In the genomic region with DNA sequence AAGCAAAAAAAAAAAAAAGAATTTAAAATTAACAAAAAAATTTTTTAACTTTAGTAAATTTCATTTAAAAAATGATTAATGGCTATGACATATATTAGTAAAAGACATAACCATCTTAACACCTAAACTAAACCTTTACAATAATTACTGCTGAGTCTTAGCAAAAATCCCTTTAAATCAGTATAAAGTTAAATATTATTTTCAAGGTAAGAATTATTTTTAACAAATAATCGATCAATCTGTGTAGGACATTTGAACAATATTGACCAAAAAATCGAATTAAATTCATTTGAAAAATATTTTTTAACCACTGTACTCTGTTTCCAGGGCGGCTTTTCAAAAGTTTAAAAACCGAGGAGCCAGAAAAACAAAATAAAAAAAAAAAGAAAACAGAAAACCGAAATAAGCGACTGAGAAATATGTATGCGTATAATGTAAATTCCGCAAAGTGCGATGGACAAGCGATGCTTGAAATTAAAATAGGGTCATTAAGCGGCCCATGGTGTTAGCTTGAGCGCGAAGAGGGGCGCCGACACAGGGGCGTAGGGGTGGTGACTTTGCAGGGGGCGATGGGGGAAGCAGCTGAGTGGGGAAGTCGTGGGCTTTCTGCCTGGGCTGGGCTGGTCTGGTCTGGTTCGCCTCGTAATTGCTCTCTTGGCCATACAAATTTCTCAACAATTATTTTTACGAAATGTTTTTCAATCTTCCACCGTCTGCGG, we compare ENCODE assay signal across 4 fruit fly cellular contexts.
TF ChIP-seq lines count a peak whose summit lies in the region.

No protein-coding gene starts in this region.

- no peak for TF ChIP-seq CTCF in whole organism, embryonic (GFP tag; optimal IDR thresholded peaks at IDR 0.05; lab: Kevin White, UChicago)

TF ChIP-seq in whole organism, embryonic, 481 proteins besides CTCF, POLR2A, EP300 and RAD21 (continues in another document):
- TF ChIP-seq CG9437 (GFP tag; optimal IDR thresholded peaks at IDR 0.05; lab: Kevin White, UChicago), result peak; percentile 53
- no peak for TF ChIP-seq CG3407 (GFP tag; optimal IDR thresholded peaks at IDR 0.05; lab: Kevin White, UChicago)
- peak; percentile 19 for TF ChIP-seq Oli (tag; optimal IDR thresholded peaks at IDR 0.05; lab: Kevin White, UChicago)
- peak; percentile 18 for TF ChIP-seq CG17829 (tag; optimal IDR thresholded peaks at IDR 0.05; lab: Kevin White, UChicago)
- 0 out of 3 replicates have a peak, but pooled peaks have one; percentile 21 for TF ChIP-seq tgo (GFP tag; IDR thresholded peaks at IDR 0.05; lab: Robert Waterston, UW)
- TF ChIP-seq ttk (GFP tag; IDR thresholded peaks at IDR 0.05; lab: Robert Waterston, UW), result 0 out of 2 replicates have a peak, but pooled peaks have one; percentile 11
- no peak for TF ChIP-seq CG2129 (GFP tag; IDR thresholded peaks at IDR 0.05; lab: Robert Waterston, UW; ENCODE audit: partially characterized antibody)
- TF ChIP-seq CG10565 (GFP tag; optimal IDR thresholded peaks at IDR 0.05; lab: Kevin White, UChicago), result no peak
- TF ChIP-seq CG6689 (GFP tag; IDR thresholded peaks at IDR 0.05; lab: Robert Waterston, UW), result no peak; the same call in 1 of the 2 replicates
- no peak for TF ChIP-seq jigr1 (GFP tag; IDR thresholded peaks at IDR 0.05; lab: Robert Waterston, UW)
- TF ChIP-seq Dfd (GFP tag; optimal IDR thresholded peaks at IDR 0.05; lab: Kevin White, UChicago), result no peak
- TF ChIP-seq Aef1 (GFP tag; IDR thresholded peaks at IDR 0.05; lab: Robert Waterston, UW), result no peak
- TF ChIP-seq CG14710 (tag; optimal IDR thresholded peaks at IDR 0.05; lab: Kevin White, UChicago), result peak; percentile 12
- TF ChIP-seq otp (GFP tag; IDR thresholded peaks at IDR 0.05; lab: Robert Waterston, UW), result 0 out of 3 replicates have a peak, but pooled peaks have one; percentile 16
- TF ChIP-seq rib (GFP tag; IDR thresholded peaks at IDR 0.05; lab: Robert Waterston, UW), result 0 out of 2 replicates have a peak, but pooled peaks have one; percentile 14
- TF ChIP-seq Nf-YA (GFP tag; IDR thresholded peaks at IDR 0.05; lab: Robert Waterston, UW), result 0 out of 2 replicates have a peak, but pooled peaks have one; percentile 13
- no peak for TF ChIP-seq CG9215 (GFP tag; IDR thresholded peaks at IDR 0.05; lab: Robert Waterston, UW)
- no peak for TF ChIP-seq Poxn (GFP tag; IDR thresholded peaks at IDR 0.05; lab: Robert Waterston, UW)
- no peak for TF ChIP-seq CG8765 (GFP tag; IDR thresholded peaks at IDR 0.05; lab: Robert Waterston, UW)

TF ChIP-seq in whole organism, prepupa, 60 proteins besides CTCF, POLR2A, EP300 and RAD21 (continues in another document):
- TF ChIP-seq Ets96B (tag; optimal IDR thresholded peaks at IDR 0.05; lab: Kevin White, UChicago), result no peak
- TF ChIP-seq Blimp-1 (GFP tag; optimal IDR thresholded peaks at IDR 0.05; lab: Kevin White, UChicago), result peak; percentile 32
- no peak for TF ChIP-seq CG7368 (GFP tag; optimal IDR thresholded peaks at IDR 0.05; lab: Kevin White, UChicago)
- TF ChIP-seq CG11294 (GFP tag; IDR thresholded peaks at IDR 0.05; lab: Robert Waterston, UW), result no peak
- peak; percentile 41 for TF ChIP-seq acj6 (GFP tag; optimal IDR thresholded peaks at IDR 0.05; lab: Kevin White, UChicago)
- TF ChIP-seq Sox15 (GFP tag; optimal IDR thresholded peaks at IDR 0.05; lab: Kevin White, UChicago), result peak; percentile 30
- TF ChIP-seq CG6276 (GFP tag; optimal IDR thresholded peaks at IDR 0.05; lab: Kevin White, UChicago), result no peak
- no peak for TF ChIP-seq CG6792 (GFP tag; optimal IDR thresholded peaks at IDR 0.05; lab: Kevin White, UChicago)
- no peak for TF ChIP-seq CG32006 (GFP tag; optimal IDR thresholded peaks at IDR 0.05; lab: Kevin White, UChicago)
- TF ChIP-seq Eip78C (GFP tag; lab: Kevin White, UChicago), result peak; percentile 96
- TF ChIP-seq Sox14 (GFP tag; optimal IDR thresholded peaks at IDR 0.05; lab: Kevin White, UChicago), result no peak
- TF ChIP-seq Eip93F (GFP tag; optimal IDR thresholded peaks at IDR 0.05; lab: Kevin White, UChicago), result no peak
- peak; percentile 8 for TF ChIP-seq CG11902 (GFP tag; optimal IDR thresholded peaks at IDR 0.05; lab: Kevin White, UChicago)
- TF ChIP-seq CG15336 (GFP tag; IDR thresholded peaks at IDR 0.05; lab: Robert Waterston, UW), result no peak
- peak; percentile 17 for TF ChIP-seq CG10631 (GFP tag; optimal IDR thresholded peaks at IDR 0.05; lab: Kevin White, UChicago)
- peak; percentile 45 for TF ChIP-seq net (GFP tag; optimal IDR thresholded peaks at IDR 0.05; lab: Kevin White, UChicago)
- peak; percentile 50 for TF ChIP-seq cyc (GFP tag; optimal IDR thresholded peaks at IDR 0.05; lab: Kevin White, UChicago)
- no peak for TF ChIP-seq CG6854 (GFP tag; optimal IDR thresholded peaks at IDR 0.05; lab: Kevin White, UChicago)
- no peak for TF ChIP-seq Gug (GFP tag; IDR thresholded peaks at IDR 0.05; lab: Robert Waterston, UW)
- peak; percentile 64 for TF ChIP-seq CG8632 (GFP tag; optimal IDR thresholded peaks at IDR 0.05; lab: Kevin White, UChicago)
- no peak for TF ChIP-seq CG1621 (tag; optimal IDR thresholded peaks at IDR 0.05; lab: Kevin White, UChicago)
- TF ChIP-seq Lpt (GFP tag; optimal IDR thresholded peaks at IDR 0.05; lab: Kevin White, UChicago), result no peak

TF ChIP-seq in whole organism, pupa, 21 proteins besides CTCF, POLR2A, EP300 and RAD21:
- TF ChIP-seq CG4496 (GFP tag; IDR thresholded peaks at IDR 0.05; lab: Robert Waterston, UW), result peak; percentile 23; the same call in 1 of the 3 replicates
- no peak for TF ChIP-seq CG10348 (GFP tag; IDR thresholded peaks at IDR 0.05; lab: Robert Waterston, UW)
- TF ChIP-seq CG12605 (GFP tag; IDR thresholded peaks at IDR 0.05; lab: Robert Waterston, UW), result no peak
- TF ChIP-seq fd96Ca (GFP tag; IDR thresholded peaks at IDR 0.05; lab: Robert Waterston, UW), result peak; percentile 65; the same call in 1 of the 3 replicates
- no peak for TF ChIP-seq CG34367 (tag; optimal IDR thresholded peaks at IDR 0.05; lab: Kevin White, UChicago)
- TF ChIP-seq CG8301 (tag; optimal IDR thresholded peaks at IDR 0.05; lab: Kevin White, UChicago), result no peak
- TF ChIP-seq CG15710 (tag; optimal IDR thresholded peaks at IDR 0.05; lab: Kevin White, UChicago), result no peak
- no peak for TF ChIP-seq CG14655 (GFP tag; optimal IDR thresholded peaks at IDR 0.05; lab: Kevin White, UChicago)
- no peak for TF ChIP-seq Ets98B (GFP tag; IDR thresholded peaks at IDR 0.05; lab: Robert Waterston, UW)
- TF ChIP-seq CG13204 (GFP tag; optimal IDR thresholded peaks at IDR 0.05; lab: Kevin White, UChicago), result no peak
- no peak for TF ChIP-seq D1 (tag; optimal IDR thresholded peaks at IDR 0.05; lab: Kevin White, UChicago)
- no peak for TF ChIP-seq Pif1B (GFP tag; optimal IDR thresholded peaks at IDR 0.05; lab: Kevin White, UChicago)
- no peak for TF ChIP-seq Pif1A (GFP tag; optimal IDR thresholded peaks at IDR 0.05; lab: Kevin White, UChicago)
- peak; percentile 5 for TF ChIP-seq CG9948 (tag; optimal IDR thresholded peaks at IDR 0.05; lab: Kevin White, UChicago)
- TF ChIP-seq CG8159 (tag; optimal IDR thresholded peaks at IDR 0.05; lab: Kevin White, UChicago), result peak; percentile 36
- TF ChIP-seq rn (GFP tag; IDR thresholded peaks at IDR 0.05; lab: Robert Waterston, UW), result no peak
- TF ChIP-seq Snoo (tag; optimal IDR thresholded peaks at IDR 0.05; lab: Kevin White, UChicago), result peak; percentile 61
- no peak for TF ChIP-seq EcR (GFP tag; optimal IDR thresholded peaks at IDR 0.05; lab: Kevin White, UChicago)
- TF ChIP-seq CG32121 (GFP tag; IDR thresholded peaks at IDR 0.05; lab: Robert Waterston, UW), result no peak
- TF ChIP-seq CG17806 (tag; optimal IDR thresholded peaks at IDR 0.05; lab: Kevin White, UChicago), result no peak
- no peak for TF ChIP-seq gl (tag; optimal IDR thresholded peaks at IDR 0.05; lab: Kevin White, UChicago)

TF ChIP-seq in whole organism, wandering third instar larva, 38 proteins besides CTCF, POLR2A, EP300 and RAD21 (continues in another document):
- TF ChIP-seq Sp1 (GFP tag; optimal IDR thresholded peaks at IDR 0.05; lab: Kevin White, UChicago) (peak; percentile 55), Vsx2 (GFP tag; optimal IDR thresholded peaks at IDR 0.05; lab: Kevin White, UChicago; ENCODE audit: partially characterized antibody) (no peak), pan (optimal IDR thresholded peaks at IDR 0.05; lab: Kevin White, UChicago) (no peak), dmrt93B (GFP tag; optimal IDR thresholded peaks at IDR 0.05; lab: Kevin White, UChicago) (peak; percentile 9), OdsH (GFP tag; optimal IDR thresholded peaks at IDR 0.05; lab: Kevin White, UChicago) (peak; percentile 57), Myc (optimal IDR thresholded peaks at IDR 0.05; lab: Kevin White, UChicago) (no peak), HLH106 (tag; optimal IDR thresholded peaks at IDR 0.05; lab: Kevin White, UChicago) (peak; percentile 46), CG32264 (GFP tag; optimal IDR thresholded peaks at IDR 0.05; lab: Kevin White, UChicago) (no peak), dsf (GFP tag; optimal IDR thresholded peaks at IDR 0.05; lab: Kevin White, UChicago; ENCODE audit: borderline replicate concordance) (no peak), GATAd (GFP tag; optimal IDR thresholded peaks at IDR 0.05; lab: Kevin White, UChicago) (no peak), N (GFP tag; optimal IDR thresholded peaks at IDR 0.05; lab: Kevin White, UChicago) (no peak), ey (GFP tag; optimal IDR thresholded peaks at IDR 0.05; lab: Kevin White, UChicago) (no peak), woc (GFP tag; optimal IDR thresholded peaks at IDR 0.05; lab: Kevin White, UChicago) (peak; percentile 53), h (GFP tag; optimal IDR thresholded peaks at IDR 0.05; lab: Kevin White, UChicago) (peak; percentile 17), Dfd (GFP tag; optimal IDR thresholded peaks at IDR 0.05; lab: Kevin White, UChicago) (no peak), lola (GFP tag; optimal IDR thresholded peaks at IDR 0.05; lab: Kevin White, UChicago) (no peak), Abd-B (GFP tag; optimal IDR thresholded peaks at IDR 0.05; lab: Kevin White, UChicago) (no peak), foxo (GFP tag; optimal IDR thresholded peaks at IDR 0.05; lab: Kevin White, UChicago) (peak in 1 of 2 experiments; percentile 31), Hr83 (GFP tag; optimal IDR thresholded peaks at IDR 0.05; lab: Kevin White, UChicago; ENCODE audit: poor library complexity, severe bottlenecking) (no peak), usp (GFP tag; optimal IDR thresholded peaks at IDR 0.05; lab: Kevin White, UChicago) (no peak), psq (GFP tag; optimal IDR thresholded peaks at IDR 0.05; lab: Kevin White, UChicago) (peak; percentile 62), fru (GFP tag; optimal IDR thresholded peaks at IDR 0.05; lab: Kevin White, UChicago) (peak; percentile 44), brk (GFP tag; optimal IDR thresholded peaks at IDR 0.05; lab: Kevin White, UChicago) (no peak), Dif (GFP tag; optimal IDR thresholded peaks at IDR 0.05; lab: Kevin White, UChicago; ENCODE audit: partially characterized antibody) (no peak), Rel (GFP tag; optimal IDR thresholded peaks at IDR 0.05; lab: Kevin White, UChicago) (no peak), Rel (tag; optimal IDR thresholded peaks at IDR 0.05; lab: Kevin White, UChicago) (no peak), CG9705 (GFP tag; optimal IDR thresholded peaks at IDR 0.05; lab: Kevin White, UChicago) (no peak), sage (GFP tag; optimal IDR thresholded peaks at IDR 0.05; lab: Kevin White, UChicago) (no peak), Jra (GFP tag; optimal IDR thresholded peaks at IDR 0.05; lab: Kevin White, UChicago) (no peak)
